Fruit fly (Drosophila melanogaster): ENCODE measurements around the gene mthl11.

DNA sequence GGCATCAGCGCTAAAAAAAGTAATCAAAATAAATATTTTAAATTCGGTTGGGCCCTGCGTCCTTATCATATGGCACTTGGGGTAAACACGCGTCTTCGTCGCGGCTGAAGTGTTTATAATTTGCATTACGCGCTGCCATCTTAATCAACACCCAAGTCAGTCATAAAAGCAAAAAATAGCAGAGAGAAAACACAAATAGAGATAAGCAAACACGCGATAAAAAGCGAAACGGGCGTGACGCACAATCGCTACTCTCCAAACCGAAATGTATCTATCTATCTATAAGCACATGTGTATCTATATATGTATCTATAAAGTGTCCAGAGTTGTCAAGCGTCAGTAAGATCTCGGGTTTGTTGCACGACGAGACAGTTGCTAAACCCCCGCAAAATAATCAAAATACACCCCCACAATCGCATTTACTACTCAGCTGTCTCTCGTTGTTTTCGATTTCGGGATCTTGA is 9.9 kb upstream of the mthl11 start:
- TF ChIP-seq lola (GFP tag; optimal IDR thresholded peaks at IDR 0.05) (no peak), Abd-B (GFP tag; optimal IDR thresholded peaks at IDR 0.05) (no peak), psq (GFP tag; optimal IDR thresholded peaks at IDR 0.05) (peak; percentile 36), pan (optimal IDR thresholded peaks at IDR 0.05) (no peak), h (GFP tag; optimal IDR thresholded peaks at IDR 0.05) (peak; percentile 87)
